Worm (Caenorhabditis elegans): ENCODE measurements around the gene lys-8.

DNA sequence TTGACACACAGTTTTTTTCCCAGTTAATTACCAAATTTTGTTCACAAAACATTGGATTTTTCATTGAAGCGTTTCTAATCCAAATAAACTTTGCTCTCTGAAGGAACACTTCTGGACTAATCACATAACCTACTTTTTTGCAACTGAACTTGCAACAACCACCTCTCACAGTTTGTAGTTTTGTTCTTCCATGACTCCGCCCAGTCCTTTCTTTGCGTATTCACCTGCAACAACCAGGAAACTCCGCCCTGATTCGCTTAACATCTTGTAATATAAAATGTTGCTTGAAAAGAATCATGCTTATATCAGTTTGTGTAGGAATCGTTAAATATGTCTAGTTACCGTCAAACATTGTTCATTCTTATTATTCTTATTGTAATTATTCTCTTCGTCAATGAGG lies 29.5 kb upstream of the lys-8 start, which contains the start of gene ins-11:
- no peak for TF ChIP-seq nhr-120 (GFP tag; IDR thresholded peaks at IDR 0.05)
- no peak for TF ChIP-seq ets-4 (GFP tag; optimal IDR thresholded peaks at IDR 0.05)
- TF ChIP-seq ztf-22 (GFP tag; optimal IDR thresholded peaks at IDR 0.05) = no peak
- TF ChIP-seq K12H6.12 (tag; optimal IDR thresholded peaks at IDR 0.05) = no peak
- TF ChIP-seq ccch-3 (GFP tag; optimal IDR thresholded peaks at IDR 0.05) = no peak
